Fruit fly (Drosophila melanogaster) whole organism, adult: Measurements from ENCODE around the gene CG34328.

Experiments used
- CG12768 ChIP-seq: fragments of 200-800 bp; sonication (Bioruptor generic); optimal IDR thresholded peaks from 2 replicates; lab custom pipeline; 2017; ENCODE audit warnings: missing biosample characterization, missing genetic modification characterization, mild to moderate bottlenecking, moderate library complexity, missing genetic modification reagents
- CG14711 ChIP-seq: fragments of 200-800 bp; sonication (Bioruptor generic); optimal IDR thresholded peaks from 2 replicates; lab custom pipeline; 2018; ENCODE audit warnings: missing biosample characterization, mild to moderate bottlenecking, missing genetic modification characterization, moderate library complexity
- CG1620 ChIP-seq: fragments of 200-800 bp; sonication (Bioruptor generic); optimal IDR thresholded peaks from 2 replicates; lab custom pipeline; 2016; ENCODE audit warnings: missing biosample characterization, missing genetic modification characterization
- CG33017 ChIP-seq: fragments of 200-800 bp; sonication (Bioruptor generic); optimal IDR thresholded peaks from 2 replicates; lab custom pipeline; 2018; ENCODE audit warnings: missing biosample characterization, mild to moderate bottlenecking, missing genetic modification characterization, moderate library complexity
- Crg-1 ChIP-seq: fragments of 200-800 bp; sonication (Bioruptor generic); optimal IDR thresholded peaks from 2 replicates; lab custom pipeline; 2016; ENCODE audit warnings: missing biosample characterization, missing genetic modification characterization
- Mnt ChIP-seq: fragments of 200-800 bp; sonication (Bioruptor generic); optimal IDR thresholded peaks from 2 replicates; lab custom pipeline; 2016; ENCODE audit warnings: missing biosample characterization, mild to moderate bottlenecking, missing genetic modification characterization
- kay ChIP-seq: fragments of 200-800 bp; sonication (Bioruptor generic); peaks from one replicate; lab custom pipeline; 2016; ENCODE audit warnings: missing biosample characterization, missing genetic modification characterization, borderline replicate concordance
- ovo ChIP-seq: fragments of 200-800 bp; sonication (Bioruptor generic); optimal IDR thresholded peaks from 2 replicates; lab custom pipeline; 2016; ENCODE audit warnings: missing biosample characterization, missing genetic modification characterization
- tj ChIP-seq: fragments of 200-800 bp; sonication (Bioruptor generic); optimal IDR thresholded peaks from 3 replicates; lab custom pipeline; 2017; ENCODE audit warnings: missing biosample characterization, mild to moderate bottlenecking, missing genetic modification characterization, moderate library complexity
- toe ChIP-seq: fragments of 200-800 bp; sonication (Bioruptor generic); optimal IDR thresholded peaks from 2 replicates; lab custom pipeline; 2016; ENCODE audit warnings: missing biosample characterization, missing genetic modification characterization

DNA sequence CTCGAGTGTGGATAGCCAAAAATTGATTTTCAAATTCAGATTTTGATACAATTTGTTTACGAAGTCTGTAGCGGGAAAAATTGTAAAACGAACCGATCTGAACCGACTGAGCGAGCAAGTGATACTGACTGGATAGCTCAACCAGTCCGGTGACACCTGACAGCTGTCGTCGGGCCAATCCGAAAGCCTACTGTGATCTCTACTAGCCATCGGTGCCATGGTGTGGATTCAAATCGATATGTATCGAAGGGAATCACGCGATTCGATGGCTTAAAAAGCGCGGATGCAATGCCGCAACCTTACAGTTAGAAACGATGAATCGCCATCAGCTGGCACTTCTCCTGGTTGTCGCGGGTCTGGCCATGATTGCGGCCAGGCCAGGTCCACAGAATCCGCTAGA lies 37.3 kb upstream of the CG34328 start, which contains the start of gene CG6290:
- TF ChIP-seq ovo (no peak), kay (GFP tag; lab: Kevin White, UChicago) (no peak), CG33017 (tag; lab: Kevin White, UChicago) (no peak), CG12768 (GFP tag; lab: Kevin White, UChicago) (no peak), CG1620 (GFP tag; lab: Kevin White, UChicago) (no peak), Crg-1 (GFP tag; lab: Kevin White, UChicago) (no peak), CG14711 (tag; lab: Kevin White, UChicago) (no peak), Mnt (no peak), toe (no peak), tj (GFP tag; lab: Kevin White, UChicago) (no peak)
